Fruit fly (Drosophila melanogaster) whole organism, embryonic: ENCODE results near the gene wrd.

Source experiments
- BEAF-32 ChIP-seq: fragments of 200-800 bp; sonication (Bioruptor generic); optimal IDR thresholded peaks from 3 replicates; lab custom pipeline; 2017; ENCODE audit warnings: missing biosample characterization, missing genetic modification characterization, mild to moderate bottlenecking, moderate library complexity, missing genetic modification reagents
- CG11560 ChIP-seq: fragments of 200-800 bp; sonication (Bioruptor generic); IDR thresholded peaks from 3 replicates; pipeline ENCODE4 v1.3.6; 2022; ENCODE audit warnings: missing biosample characterization, missing genetic modification characterization
- CG11695 ChIP-seq: fragments of 200-800 bp; sonication (Bioruptor generic); IDR thresholded peaks from 3 replicates; pipeline ENCODE4 v1.3.6; 2022; ENCODE audit warnings: missing biosample characterization, missing genetic modification characterization
- CG11696 ChIP-seq: fragments of 200-800 bp; sonication (Bioruptor generic); IDR thresholded peaks from 2 replicates; pipeline ENCODE4 v1.3.6; 2022; ENCODE audit warnings: missing biosample characterization, missing genetic modification characterization
- CG14050 ChIP-seq: fragments of 200-800 bp; sonication (Bioruptor generic); IDR thresholded peaks from 3 replicates; pipeline ENCODE4 v1.3.6; 2022; ENCODE audit warnings: missing biosample characterization, missing genetic modification characterization
- CG14667 ChIP-seq: fragments of 200-800 bp; sonication (Bioruptor generic); IDR thresholded peaks from 2 replicates; pipeline ENCODE4 v1.3.6; 2022; ENCODE audit warnings: missing biosample characterization, missing genetic modification characterization
- CG15601 ChIP-seq: fragments of 200-800 bp; sonication (Bioruptor generic); optimal IDR thresholded peaks from 3 replicates; lab custom pipeline; 2019; ENCODE audit warnings: missing biosample characterization, mild to moderate bottlenecking, missing genetic modification characterization, moderate library complexity
- CG17186 ChIP-seq: fragments of 200-800 bp; sonication (Bioruptor generic); optimal IDR thresholded peaks from 3 replicates; lab custom pipeline; 2017; ENCODE audit warnings: missing biosample characterization, missing genetic modification reagents, missing genetic modification characterization
- CG17912 ChIP-seq: fragments of 200-800 bp; sonication (Bioruptor generic); optimal IDR thresholded peaks from 2 replicates; lab custom pipeline; 2018; ENCODE audit warnings: missing biosample characterization, mild to moderate bottlenecking, missing genetic modification characterization
- CG18619 ChIP-seq: fragments of 200-800 bp; sonication (Bioruptor generic); optimal IDR thresholded peaks from 3 replicates; lab custom pipeline; 2017; ENCODE audit warnings: missing biosample characterization, mild to moderate bottlenecking, missing genetic modification characterization
- CG2889 ChIP-seq: fragments of 200-800 bp; sonication (Bioruptor generic); IDR thresholded peaks from 3 replicates; pipeline ENCODE4 v1.3.6; 2022; ENCODE audit warnings: missing biosample characterization, missing genetic modification characterization
- CG3281 ChIP-seq: fragments of 200-800 bp; sonication (Bioruptor generic); optimal IDR thresholded peaks from 3 replicates; lab custom pipeline; 2017; ENCODE audit warnings: missing biosample characterization, mild to moderate bottlenecking, missing genetic modification characterization
- CG34224 ChIP-seq: fragments of 200-800 bp; sonication (Bioruptor generic); IDR thresholded peaks from 3 replicates; pipeline ENCODE4 v1.3.6; 2022; ENCODE audit warnings: missing biosample characterization, missing genetic modification characterization; ENCODE audit not compliant: partially characterized antibody
- CG4282 ChIP-seq: fragments of 200-800 bp; sonication (Bioruptor generic); optimal IDR thresholded peaks from 2 replicates; lab custom pipeline; 2016; ENCODE audit warnings: missing biosample characterization, missing genetic modification characterization
- CG4820 ChIP-seq: fragments of 200-800 bp; sonication (Bioruptor generic); optimal IDR thresholded peaks from 3 replicates; lab custom pipeline; 2016; ENCODE audit warnings: missing biosample characterization, missing genetic modification characterization
- CG4854 ChIP-seq: fragments of 200-800 bp; sonication (Bioruptor generic); optimal IDR thresholded peaks from 2 replicates; lab custom pipeline; 2016; ENCODE audit warnings: missing biosample characterization, missing genetic modification characterization, inconsistent platforms
- CG5245 ChIP-seq: fragments of 200-800 bp; sonication (Bioruptor generic); optimal IDR thresholded peaks from 3 replicates; lab custom pipeline; 2016; ENCODE audit warnings: missing biosample characterization, missing genetic modification characterization
- CG6683 ChIP-seq: fragments of 200-800 bp; sonication (Bioruptor generic); optimal IDR thresholded peaks from 2 replicates; lab custom pipeline; 2017; ENCODE audit warnings: missing biosample characterization, mild to moderate bottlenecking, missing genetic modification characterization, missing genetic modification reagents
- CG7928 ChIP-seq: fragments of 200-800 bp; sonication (Bioruptor generic); optimal IDR thresholded peaks from 2 replicates; lab custom pipeline; 2017; ENCODE audit warnings: missing biosample characterization, mild to moderate bottlenecking, missing genetic modification characterization
- CG7987 ChIP-seq: fragments of 200-800 bp; sonication (Bioruptor generic); optimal IDR thresholded peaks from 2 replicates; lab custom pipeline; 2018; ENCODE audit warnings: missing biosample characterization, mild to moderate bottlenecking, missing genetic modification characterization, moderate library complexity
- CG8359 ChIP-seq: fragments of 200-800 bp; sonication (Bioruptor generic); optimal IDR thresholded peaks from 2 replicates; lab custom pipeline; 2017; ENCODE audit warnings: missing biosample characterization, mild to moderate bottlenecking, missing genetic modification characterization, borderline replicate concordance
- CG8388 ChIP-seq: fragments of 200-800 bp; sonication (Bioruptor generic); optimal IDR thresholded peaks from 2 replicates; lab custom pipeline; 2019; ENCODE audit warnings: missing biosample characterization, mild to moderate bottlenecking, missing genetic modification characterization, moderate library complexity
- CG9609 ChIP-seq: fragments of 200-800 bp; sonication (Bioruptor generic); optimal IDR thresholded peaks from 3 replicates; lab custom pipeline; 2016; ENCODE audit warnings: missing biosample characterization, missing genetic modification characterization
- CG9876 ChIP-seq: fragments of 200-800 bp; sonication (Bioruptor generic); optimal IDR thresholded peaks from 2 replicates; lab custom pipeline; 2016; ENCODE audit warnings: missing biosample characterization, missing genetic modification characterization
- Dip2 ChIP-seq: fragments of 200-800 bp; sonication (Bioruptor generic); IDR thresholded peaks from 2 replicates; pipeline ENCODE4 v1.3.6; 2022; ENCODE audit warnings: missing biosample characterization, missing genetic modification characterization
- Dll ChIP-seq: fragments of 200-800 bp; sonication (Bioruptor generic); IDR thresholded peaks from 4 replicates; pipeline ENCODE4 v1.3.6; 2022; ENCODE audit warnings: missing biosample characterization, missing genetic modification characterization; ENCODE audit not compliant: partially characterized antibody
- Fer2 ChIP-seq: fragments of 200-800 bp; sonication (Bioruptor generic); optimal IDR thresholded peaks from 2 replicates; lab custom pipeline; 2018; ENCODE audit warnings: missing biosample characterization, mild to moderate bottlenecking, missing genetic modification characterization, moderate library complexity
- Hmr ChIP-seq: fragments of 200-800 bp; sonication (Bioruptor generic); optimal IDR thresholded peaks from 3 replicates; lab custom pipeline; 2017; ENCODE audit warnings: mild to moderate bottlenecking, missing biosample characterization, missing genetic modification reagents, missing genetic modification characterization
- Hr78 ChIP-seq, 2 experiments: fragments of 200-800 bp in 1 of 2; fragments of >200 bp in 1 of 2; sonication (Bioruptor generic) in 1 of 2; optimal IDR thresholded peaks; 2 replicates each; lab custom pipeline; 2017 to 2019; ENCODE audit warnings: missing biosample characterization in 2 of 2, missing genetic modification characterization in 2 of 2, mild to moderate bottlenecking in 1 of 2, moderate library complexity in 1 of 2
- Oli ChIP-seq: fragments of 200-800 bp; sonication (Bioruptor generic); optimal IDR thresholded peaks from 2 replicates; lab custom pipeline; 2018; ENCODE audit warnings: missing biosample characterization, mild to moderate bottlenecking, missing genetic modification characterization, moderate library complexity
- Sin3A ChIP-seq: fragments of >200 bp; optimal IDR thresholded peaks from 2 replicates; lab custom pipeline; 2018
- Trl ChIP-seq, 3 experiments: fragments of >200 bp in 2 of 3; fragments of 200-800 bp in 1 of 3; sonication (Bioruptor generic) in 1 of 3; optimal IDR thresholded peaks; 2 replicates in 1 of 3; 3 replicates in 2 of 3; lab custom pipeline; 2016 to 2017; ENCODE audit warnings: missing biosample characterization in 1 of 3, missing genetic modification characterization in 1 of 3
- YL-1 ChIP-seq: fragments of 200-800 bp; sonication (Bioruptor generic); optimal IDR thresholded peaks from 3 replicates; lab custom pipeline; 2017; ENCODE audit warnings: missing biosample characterization, mild to moderate bottlenecking, missing genetic modification characterization
- croc ChIP-seq: fragments of 200-800 bp; sonication (Bioruptor generic); conservative IDR thresholded peaks from 3 replicates; pipeline ENCODE4 v1.3.6; 2022; ENCODE audit warnings: missing biosample characterization, missing genetic modification characterization
- disco-r ChIP-seq: fragments of 200-800 bp; sonication (Bioruptor generic); optimal IDR thresholded peaks from 2 replicates; lab custom pipeline; 2016; ENCODE audit warnings: missing biosample characterization, missing genetic modification characterization
- dpn ChIP-seq, 2 experiments: fragments of 200-800 bp; sonication (Bioruptor generic); optimal IDR thresholded peaks; 3 replicates each; lab custom pipeline; 2016; ENCODE audit warnings: missing biosample characterization in 2 of 2, missing genetic modification characterization in 2 of 2
- exex ChIP-seq: fragments of 200-800 bp; sonication (Bioruptor generic); optimal IDR thresholded peaks from 4 replicates; lab custom pipeline; 2018; ENCODE audit warnings: missing biosample characterization, mild to moderate bottlenecking, missing genetic modification characterization, moderate library complexity
- fd102C ChIP-seq: fragments of 200-800 bp; sonication (Bioruptor generic); optimal IDR thresholded peaks from 2 replicates; lab custom pipeline; 2018; ENCODE audit warnings: missing biosample characterization, mild to moderate bottlenecking, missing genetic modification characterization, moderate library complexity
- gem ChIP-seq: fragments of 200-800 bp; sonication (Bioruptor generic); optimal IDR thresholded peaks from 2 replicates; lab custom pipeline; 2019; ENCODE audit warnings: missing biosample characterization, mild to moderate bottlenecking, missing genetic modification characterization, moderate library complexity
- hb ChIP-seq: fragments of 200-800 bp; sonication (Bioruptor generic); IDR thresholded peaks from 3 replicates; pipeline ENCODE4 v1.3.6; 2022; ENCODE audit warnings: missing biosample characterization, missing genetic modification characterization; ENCODE audit not compliant: partially characterized antibody
- jing ChIP-seq: fragments of 200-800 bp; sonication (Bioruptor generic); optimal IDR thresholded peaks from 2 replicates; lab custom pipeline; 2018; ENCODE audit warnings: missing biosample characterization, mild to moderate bottlenecking, missing genetic modification characterization
- mam ChIP-seq: fragments of 200-800 bp; sonication (Bioruptor generic); optimal IDR thresholded peaks from 3 replicates; lab custom pipeline; 2016; ENCODE audit warnings: missing biosample characterization, missing genetic modification characterization
- p53 ChIP-seq: fragments of 200-800 bp; sonication (Bioruptor generic); optimal IDR thresholded peaks from 2 replicates; lab custom pipeline; 2016; ENCODE audit warnings: missing biosample characterization, missing genetic modification characterization
- peb ChIP-seq: fragments of 200-800 bp; sonication (Bioruptor generic); IDR thresholded peaks from 2 replicates; pipeline ENCODE4 v1.3.6; 2022; ENCODE audit warnings: missing biosample characterization, missing genetic modification characterization
- prd ChIP-seq, 3 experiments: fragments of >200 bp in 2 of 3; fragments of 200-800 bp in 1 of 3; sonication (Bioruptor generic) in 1 of 3; optimal IDR thresholded peaks in 2 of 3; IDR thresholded peaks in 1 of 3; 2 replicates in 2 of 3; 3 replicates in 1 of 3; pipeline versions ENCODE4 v1.3.6 to Lab custom; 2017 to 2022; ENCODE audit warnings: missing biosample characterization in 1 of 3, missing genetic modification characterization in 1 of 3
- rib ChIP-seq: fragments of 200-800 bp; sonication (Bioruptor generic); IDR thresholded peaks from 2 replicates; pipeline ENCODE4 v1.3.6; 2022; ENCODE audit warnings: missing biosample characterization, missing genetic modification characterization
- ro ChIP-seq: fragments of 200-800 bp; sonication (Bioruptor generic); IDR thresholded peaks from 2 replicates; pipeline ENCODE4 v1.3.6; 2022; ENCODE audit warnings: missing biosample characterization, missing genetic modification characterization
- vnd ChIP-seq: fragments of 200-800 bp; sonication (Bioruptor generic); IDR thresholded peaks from 3 replicates; pipeline ENCODE4 v1.3.6; 2022; ENCODE audit warnings: missing biosample characterization, missing genetic modification characterization; ENCODE audit not compliant: partially characterized antibody
- yki ChIP-seq: fragments of >200 bp; optimal IDR thresholded peaks from 3 replicates; lab custom pipeline; 2018

The wrd gene

dm6 chr3R:18220211-18220749 is 52.7 kb downstream of the wrd start, which contains the start of the genes CG7988 and CG7183 (continued):
- TF ChIP-seq CG34224 (GFP tag; lab: Robert Waterston, UW) = no peak
- TF ChIP-seq yki = no peak
- TF ChIP-seq exex = peak; percentile 82
- peak; percentile 91 for TF ChIP-seq jing
- TF ChIP-seq Oli (tag; lab: Kevin White, UChicago) = peak; percentile 98
- TF ChIP-seq Trl (optimal IDR thresholded peaks at IDR 0.05; lab: Kevin White, UChicago) = no peak
- peak; percentile 95 for TF ChIP-seq Trl (GFP tag; optimal IDR thresholded peaks at IDR 0.05; lab: Kevin White, UChicago)
- peak; percentile 95 for TF ChIP-seq fd102C (GFP tag; lab: Kevin White, UChicago)
- TF ChIP-seq CG14050 = peak; percentile 96
- TF ChIP-seq CG15601 = peak; percentile 98
- peak; percentile 92 for TF ChIP-seq CG9609
- peak; percentile 99 for TF ChIP-seq CG11695 (GFP tag; lab: Robert Waterston, UW)
- TF ChIP-seq vnd (GFP tag; lab: Robert Waterston, UW) = no peak
- peak; percentile 96 for TF ChIP-seq CG18619 (GFP tag; lab: Kevin White, UChicago)
- peak; percentile 65 for TF ChIP-seq Dip2 (GFP tag; lab: Robert Waterston, UW)
- peak; percentile 62 for TF ChIP-seq CG7928 (GFP tag; lab: Kevin White, UChicago)
- peak; percentile 80 for TF ChIP-seq CG8359 (GFP tag; lab: Kevin White, UChicago)
- TF ChIP-seq ro (GFP tag; lab: Robert Waterston, UW) = peak; percentile 99
- peak; percentile 70 for TF ChIP-seq p53 (GFP tag; lab: Kevin White, UChicago)
- peak; percentile 92 for TF ChIP-seq CG4854 (GFP tag; lab: Kevin White, UChicago)
- peak; percentile 96 to 99 for TF ChIP-seq dpn (GFP tag; optimal IDR thresholded peaks at IDR 0.05; lab: Kevin White, UChicago)
- peak in 1 of 2 experiments; percentile 92 for TF ChIP-seq Hr78 (GFP tag; optimal IDR thresholded peaks at IDR 0.05; lab: Kevin White, UChicago)
- TF ChIP-seq croc (GFP tag; lab: Robert Waterston, UW) = peak; percentile 98
- TF ChIP-seq CG14667 (GFP tag; lab: Robert Waterston, UW) = peak; percentile 99
- peak; percentile 96 for TF ChIP-seq CG4820 (GFP tag; lab: Kevin White, UChicago)
- TF ChIP-seq peb (GFP tag; lab: Robert Waterston, UW) = peak; percentile 98
- peak; percentile 98 for TF ChIP-seq CG8388 (GFP tag; lab: Kevin White, UChicago)
- TF ChIP-seq CG9876 (GFP tag; lab: Kevin White, UChicago) = peak; percentile 89
- peak; percentile 48; the same call in 1 of the 4 replicates for TF ChIP-seq Dll (GFP tag; lab: Robert Waterston, UW)
- peak; percentile 100 for TF ChIP-seq gem (tag; lab: Kevin White, UChicago)
- peak; percentile 90 for TF ChIP-seq CG11560 (tag; lab: Robert Waterston, UW)
- peak; percentile 96 for TF ChIP-seq Hmr (GFP tag; lab: Kevin White, UChicago)
- TF ChIP-seq CG7987 (GFP tag; lab: Kevin White, UChicago) = peak; percentile 88
- TF ChIP-seq CG2889 (GFP tag; lab: Robert Waterston, UW) = peak; percentile 98
- TF ChIP-seq rib (GFP tag; lab: Robert Waterston, UW) = peak; percentile 97
- peak; percentile 96 for TF ChIP-seq mam
- peak; percentile 93 for TF ChIP-seq CG11696 (GFP tag; lab: Robert Waterston, UW)
- peak; percentile 85 for TF ChIP-seq CG6683
- peak; percentile 80 for TF ChIP-seq CG17186
- peak; percentile 91 for TF ChIP-seq CG3281 (GFP tag; lab: Kevin White, UChicago)
- peak; percentile 14 for TF ChIP-seq Sin3A (lab: Kevin White, UChicago)
- TF ChIP-seq CG5245 (GFP tag; lab: Kevin White, UChicago) = peak; percentile 94
- TF ChIP-seq BEAF-32 (GFP tag; lab: Kevin White, UChicago) = peak; percentile 38
- peak; percentile 95 for TF ChIP-seq Fer2
- TF ChIP-seq hb (GFP tag; lab: Robert Waterston, UW) = no peak
- TF ChIP-seq prd (optimal IDR thresholded peaks at IDR 0.05; lab: Kevin White, UChicago) = no peak
- peak; percentile 99 for TF ChIP-seq prd (GFP tag; IDR thresholded peaks at IDR 0.05; lab: Robert Waterston, UW)
- peak; percentile 70 for TF ChIP-seq CG4282 (GFP tag; lab: Kevin White, UChicago)
- peak; percentile 92 for TF ChIP-seq YL-1
- TF ChIP-seq CG17912 (GFP tag; lab: Kevin White, UChicago) = peak; percentile 83
- TF ChIP-seq disco-r = peak; percentile 95
